Fruit fly (Drosophila melanogaster): ENCODE results near the gene CG7084.

dm6 chr3R:22272962-22273361 is 25.6 kb upstream of the CG7084 start:
- no peak for TF ChIP-seq psq (optimal IDR thresholded peaks at IDR 0.05)
- TF ChIP-seq usp (GFP tag; optimal IDR thresholded peaks at IDR 0.05) = no peak
- TF ChIP-seq pan (optimal IDR thresholded peaks at IDR 0.05) = no peak
- no peak for TF ChIP-seq Dll (optimal IDR thresholded peaks at IDR 0.05)
- no peak for TF ChIP-seq CG8478 (optimal IDR thresholded peaks at IDR 0.05)
- TF ChIP-seq EcR (GFP tag; optimal IDR thresholded peaks at IDR 0.05) = no peak

Measured in whole organism.